Worm (Caenorhabditis elegans) whole organism, L2 larva: ENCODE measurements around the gene grd-12.
A peak's percentile ranks its signal among the peaks of the same experiment; 100 is the strongest.

Experiments used
- C34F6.9 ChIP-seq: fragments of 150-350 bp; optimal IDR thresholded peaks from 2 replicates; lab custom pipeline; 2014; ENCODE audit warnings: missing biosample characterization, missing genetic modification characterization
- F13H6.1 ChIP-seq: sonication (generic microtip); optimal IDR thresholded peaks from 2 replicates; lab custom pipeline; 2016; ENCODE audit warnings: missing genetic modification characterization, missing compliant biosample characterization
- R02D3.7 ChIP-seq: fragments of 150-350 bp; optimal IDR thresholded peaks from 2 replicates; lab custom pipeline; 2014; ENCODE audit warnings: missing biosample characterization, missing genetic modification characterization
- alr-1 ChIP-seq: fragments of 150-350 bp; optimal IDR thresholded peaks from 2 replicates; lab custom pipeline; 2014; ENCODE audit warnings: missing biosample characterization, missing genetic modification characterization
- aly-2 ChIP-seq: fragments of 150-350 bp; optimal IDR thresholded peaks from 2 replicates; lab custom pipeline; 2014; ENCODE audit warnings: missing biosample characterization, missing genetic modification characterization
- ama-1 ChIP-seq: fragments of 150-350 bp; optimal IDR thresholded peaks from 2 replicates; lab custom pipeline; 2018; ENCODE audit warnings: inconsistent platforms
- blmp-1 ChIP-seq: sonication (generic microtip); optimal IDR thresholded peaks from 2 replicates; lab custom pipeline; 2017; ENCODE audit warnings: missing genetic modification characterization, mild to moderate bottlenecking, missing compliant biosample characterization, antibody characterized with exemption, moderate library complexity; ENCODE audit not compliant: insufficient read depth
- ceh-16 ChIP-seq: fragments of 150-350 bp; optimal IDR thresholded peaks from 2 replicates; lab custom pipeline; 2014; ENCODE audit warnings: missing biosample characterization, missing genetic modification characterization
- crh-2 ChIP-seq: sonication (generic microtip); optimal IDR thresholded peaks from 2 replicates; lab custom pipeline; 2017; ENCODE audit warnings: missing biosample characterization, missing genetic modification characterization
- dmd-4 ChIP-seq: sonication (generic microtip); optimal IDR thresholded peaks from 2 replicates; lab custom pipeline; 2017; ENCODE audit warnings: missing biosample characterization, missing genetic modification characterization
- egl-27 ChIP-seq: sonication (generic microtip); optimal IDR thresholded peaks from 3 replicates; lab custom pipeline; 2017; ENCODE audit warnings: missing biosample characterization, missing genetic modification reagents, missing genetic modification characterization
- elt-1 ChIP-seq: fragments of 150-350 bp; optimal IDR thresholded peaks from 2 replicates; lab custom pipeline; 2014; ENCODE audit warnings: missing biosample characterization, missing genetic modification characterization
- elt-3 ChIP-seq: sonication (generic microtip); optimal IDR thresholded peaks from 2 replicates; lab custom pipeline; 2017; ENCODE audit warnings: missing biosample characterization, missing genetic modification characterization
- fos-1 ChIP-seq: fragments of 150-350 bp; optimal IDR thresholded peaks from 2 replicates; lab custom pipeline; 2014; ENCODE audit warnings: missing biosample characterization, missing genetic modification characterization
- gmeb-1 ChIP-seq: fragments of 150-350 bp; optimal IDR thresholded peaks from 2 replicates; lab custom pipeline; 2014; ENCODE audit warnings: missing biosample characterization, missing genetic modification characterization
- lin-11 ChIP-seq: fragments of 150-350 bp; sonication (generic microtip); optimal IDR thresholded peaks from 2 replicates; lab custom pipeline; 2014; ENCODE audit warnings: missing biosample characterization, missing genetic modification characterization, inconsistent platforms, mixed read lengths
- lin-13 ChIP-seq: fragments of 150-350 bp; optimal IDR thresholded peaks from 2 replicates; lab custom pipeline; 2014; ENCODE audit warnings: missing biosample characterization, missing genetic modification reagents, missing genetic modification characterization
- lin-39 ChIP-seq: fragments of 150-350 bp; optimal IDR thresholded peaks from 2 replicates; lab custom pipeline; 2014; ENCODE audit warnings: missing biosample characterization, missing genetic modification reagents, missing genetic modification characterization
- lsy-2 ChIP-seq, 2 experiments: fragments of 150-350 bp in 1 of 2; sonication (generic microtip) in 1 of 2; optimal IDR thresholded peaks; 2 replicates each; lab custom pipeline; 2014 to 2017; ENCODE audit warnings: missing biosample characterization in 2 of 2, missing genetic modification characterization in 2 of 2
- mab-5 ChIP-seq: fragments of 150-350 bp; optimal IDR thresholded peaks from 2 replicates; lab custom pipeline; 2014; ENCODE audit warnings: missing biosample characterization, missing genetic modification characterization
- mbf-1 ChIP-seq: sonication (generic microtip); optimal IDR thresholded peaks from 2 replicates; lab custom pipeline; 2017; ENCODE audit warnings: missing biosample characterization, missing genetic modification characterization
- mdl-1 ChIP-seq, 2 experiments: fragments of 150-350 bp in 1 of 2; sonication (generic microtip) in 1 of 2; optimal IDR thresholded peaks; 2 replicates each; lab custom pipeline; 2017; ENCODE audit warnings: missing biosample characterization in 2 of 2, missing genetic modification characterization in 2 of 2
- nhr-10 ChIP-seq: sonication (generic microtip); optimal IDR thresholded peaks from 2 replicates; lab custom pipeline; 2017; ENCODE audit warnings: missing biosample characterization, missing genetic modification characterization
- nhr-11 ChIP-seq: fragments of 150-350 bp; optimal IDR thresholded peaks from 2 replicates; lab custom pipeline; 2014; ENCODE audit warnings: missing biosample characterization, missing genetic modification characterization
- nhr-12 ChIP-seq: fragments of 150-350 bp; optimal IDR thresholded peaks from 2 replicates; lab custom pipeline; 2014; ENCODE audit warnings: missing biosample characterization, missing genetic modification characterization
- nhr-129 ChIP-seq: fragments of 150-350 bp; optimal IDR thresholded peaks from 2 replicates; lab custom pipeline; 2014; ENCODE audit warnings: missing biosample characterization, missing genetic modification characterization
- nhr-21 ChIP-seq: fragments of 150-350 bp; optimal IDR thresholded peaks from 2 replicates; lab custom pipeline; 2014; ENCODE audit warnings: missing biosample characterization, missing genetic modification characterization
- nhr-23 ChIP-seq: fragments of 150-350 bp; optimal IDR thresholded peaks from 2 replicates; lab custom pipeline; 2014; ENCODE audit warnings: missing biosample characterization, missing genetic modification reagents, missing genetic modification characterization
- nhr-237 ChIP-seq: fragments of 150-350 bp; optimal IDR thresholded peaks from 2 replicates; lab custom pipeline; 2014; ENCODE audit warnings: missing biosample characterization, missing genetic modification characterization
- nhr-25 ChIP-seq: fragments of 150-350 bp; sonication (generic microtip); optimal IDR thresholded peaks from 3 replicates; lab custom pipeline; 2014; ENCODE audit warnings: missing biosample characterization, missing genetic modification characterization
- nhr-6 ChIP-seq: fragments of 150-350 bp; optimal IDR thresholded peaks from 2 replicates; lab custom pipeline; 2014; ENCODE audit warnings: missing biosample characterization, missing genetic modification characterization
- nhr-77 ChIP-seq: fragments of 150-350 bp; optimal IDR thresholded peaks from 2 replicates; lab custom pipeline; 2014; ENCODE audit warnings: missing biosample characterization, missing genetic modification characterization
- peb-1 ChIP-seq: fragments of 150-350 bp; optimal IDR thresholded peaks from 2 replicates; lab custom pipeline; 2014; ENCODE audit warnings: missing biosample characterization, missing genetic modification characterization
- sem-4 ChIP-seq: fragments of 150-350 bp; optimal IDR thresholded peaks from 2 replicates; lab custom pipeline; 2014; ENCODE audit warnings: missing biosample characterization, missing genetic modification reagents, missing genetic modification characterization
- skn-1 ChIP-seq: sonication (generic microtip); optimal IDR thresholded peaks from 2 replicates; lab custom pipeline; 2017; ENCODE audit warnings: missing biosample characterization, missing genetic modification characterization
- sma-3 ChIP-seq: sonication (generic microtip); optimal IDR thresholded peaks from 2 replicates; lab custom pipeline; 2016; ENCODE audit warnings: missing genetic modification reagents, missing genetic modification characterization, missing compliant biosample characterization
- sma-9 ChIP-seq, 2 experiments: fragments of 150-350 bp in 1 of 2; sonication (generic microtip) in 1 of 2; optimal IDR thresholded peaks; 2 replicates each; lab custom pipeline; 2014 to 2016; ENCODE audit warnings: missing genetic modification characterization in 2 of 2, mild to moderate bottlenecking in 1 of 2, missing biosample characterization in 1 of 2, missing compliant biosample characterization in 1 of 2, missing genetic modification reagents in 1 of 2, moderate library complexity in 1 of 2
- snpc-4 ChIP-seq: fragments of 150-350 bp; optimal IDR thresholded peaks from 2 replicates; lab custom pipeline; 2014; ENCODE audit warnings: missing biosample characterization, missing genetic modification characterization
- unc-39 ChIP-seq: fragments of 150-350 bp; optimal IDR thresholded peaks from 2 replicates; lab custom pipeline; 2014; ENCODE audit warnings: missing biosample characterization, missing genetic modification characterization
- unc-55 ChIP-seq: fragments of 150-350 bp; sonication (generic microtip); optimal IDR thresholded peaks from 3 replicates; lab custom pipeline; 2014; ENCODE audit warnings: missing biosample characterization, missing genetic modification reagents, missing genetic modification characterization
- unc-62 ChIP-seq: fragments of 150-350 bp; optimal IDR thresholded peaks from 2 replicates; lab custom pipeline; 2014; ENCODE audit warnings: missing biosample characterization, missing genetic modification reagents, missing genetic modification characterization
- zag-1 ChIP-seq: fragments of 150-350 bp; optimal IDR thresholded peaks from 2 replicates; lab custom pipeline; 2014; ENCODE audit warnings: missing biosample characterization, missing genetic modification characterization
- ztf-1 ChIP-seq: fragments of 200-800 bp; sonication (Bioruptor generic); conservative IDR thresholded peaks from 2 replicates; pipeline ENCODE4 v1.3.6; 2022; ENCODE audit warnings: missing genetic modification characterization, missing compliant biosample characterization
- ztf-4 ChIP-seq: fragments of 150-350 bp; optimal IDR thresholded peaks from 2 replicates; lab custom pipeline; 2014; ENCODE audit warnings: missing biosample characterization, missing genetic modification characterization

Gene grd-12

ce11 chrV:14999485-15000023 is 21.2 kb downstream of the grd-12 start, which contains the start of gene T01C3.11:
T01C3.11 (plus strand) TSS chrV:14999535.
- TF ChIP-seq unc-55 (GFP tag; lab: Kevin White, UChicago) (no peak), C34F6.9 (tag; lab: Kevin White, UChicago) (no peak), nhr-237 (tag; lab: Kevin White, UChicago) (no peak), mdl-1 (tag; optimal IDR thresholded peaks at IDR 0.05; lab: Kevin White, UChicago) (no peak), fos-1 (no peak), crh-2 (no peak), unc-39 (no peak), ama-1 (no peak), R02D3.7 (tag; lab: Kevin White, UChicago) (no peak), dmd-4 (tag; lab: Kevin White, UChicago) (no peak), lsy-2 (tag; optimal IDR thresholded peaks at IDR 0.05; lab: Kevin White, UChicago) (no peak)

- TF ChIP-seq nhr-25 (tag; lab: Kevin White, UChicago): no peak
- TF ChIP-seq elt-1 (tag; lab: Kevin White, UChicago): no peak
- TF ChIP-seq egl-27 (tag; lab: Kevin White, UChicago): no peak
- no peak for TF ChIP-seq gmeb-1 (tag; lab: Kevin White, UChicago)
- no peak for TF ChIP-seq nhr-12
- TF ChIP-seq crh-2: no peak
- TF ChIP-seq unc-39: no peak
- TF ChIP-seq nhr-11: no peak
These were observed 21.9 kb downstream of the grd-12 start, which contains the start of gene rps-16 for ce11 chrV:15000055-15000704. rps-16 (minus strand) TSS chrV:15000541.

ce11 chrV:15001536-15001935 is 23.2 kb downstream of the grd-12 start:
- TF ChIP-seq egl-27 (tag; lab: Kevin White, UChicago): no peak

ce11 chrV:15002184-15002690 is 23.9 kb downstream of the grd-12 start, which contains the start of the genes fib-1 and mut-15:
fib-1 (minus strand) TSS chrV:15002223.
mut-15 (plus strand) TSS chrV:15002543.
- TF ChIP-seq skn-1 (tag; lab: Kevin White, UChicago): no peak
- peak in 1 of 2 experiments; percentile 33 for TF ChIP-seq mdl-1 (tag; optimal IDR thresholded peaks at IDR 0.05; lab: Kevin White, UChicago)
- TF ChIP-seq unc-55 (GFP tag; lab: Kevin White, UChicago): peak; percentile 93
- TF ChIP-seq egl-27 (tag; lab: Kevin White, UChicago): peak; percentile 77
- no peak for TF ChIP-seq lin-39 (tag; lab: Kevin White, UChicago)
- peak; percentile 68 for TF ChIP-seq R02D3.7 (tag; lab: Kevin White, UChicago)
- TF ChIP-seq nhr-12: no peak
- peak; percentile 96 for TF ChIP-seq nhr-129 (tag; lab: Kevin White, UChicago)
- TF ChIP-seq ztf-4: peak; percentile 70
- peak; percentile 86 for TF ChIP-seq lin-11 (tag; lab: Kevin White, UChicago)
- TF ChIP-seq lsy-2 (tag; optimal IDR thresholded peaks at IDR 0.05; lab: Kevin White, UChicago): peak; percentile 91 to 98
- no peak for TF ChIP-seq elt-1 (tag; lab: Kevin White, UChicago)
- peak; percentile 39 for TF ChIP-seq blmp-1 (tag; lab: Kevin White, UChicago)
- no peak for TF ChIP-seq unc-62 (GFP tag; lab: Kevin White, UChicago)
- peak; percentile 93 for TF ChIP-seq C34F6.9 (tag; lab: Kevin White, UChicago)
- TF ChIP-seq elt-3 (tag; lab: Kevin White, UChicago): no peak
- peak; percentile 93 for TF ChIP-seq sma-9 (GFP tag; optimal IDR thresholded peaks at IDR 0.05; lab: Kevin White, UChicago)
- no peak for TF ChIP-seq sma-9 (tag; optimal IDR thresholded peaks at IDR 0.05; lab: Kevin White, UChicago)
- no peak for TF ChIP-seq ztf-1 (GFP tag; lab: Robert Waterston, UW)
- no peak for TF ChIP-seq peb-1 (tag; lab: Kevin White, UChicago)
- TF ChIP-seq nhr-25 (tag; lab: Kevin White, UChicago): peak; percentile 91
- TF ChIP-seq sma-3 (GFP tag; lab: Kevin White, UChicago): peak; percentile 95
- no peak for TF ChIP-seq nhr-237 (tag; lab: Kevin White, UChicago)
- no peak for TF ChIP-seq ama-1
- peak; percentile 83 for TF ChIP-seq zag-1 (tag; lab: Kevin White, UChicago)
- peak; percentile 21 for TF ChIP-seq nhr-77 (tag; lab: Kevin White, UChicago)
- no peak for TF ChIP-seq nhr-10 (tag; lab: Kevin White, UChicago)
- no peak for TF ChIP-seq nhr-6
- peak; percentile 38 for TF ChIP-seq ceh-16 (tag; lab: Kevin White, UChicago)
- TF ChIP-seq nhr-23 (tag; lab: Kevin White, UChicago): no peak
- TF ChIP-seq sem-4: peak; percentile 82
- TF ChIP-seq nhr-21 (tag; lab: Kevin White, UChicago): peak; percentile 84
- no peak for TF ChIP-seq unc-39
- no peak for TF ChIP-seq alr-1
- peak; percentile 83 for TF ChIP-seq snpc-4 (tag; lab: Kevin White, UChicago)
- TF ChIP-seq mbf-1: no peak
- no peak for TF ChIP-seq aly-2
- peak; percentile 92 for TF ChIP-seq F13H6.1 (tag; lab: Kevin White, UChicago)
- TF ChIP-seq crh-2: peak; percentile 87
- TF ChIP-seq mab-5 (tag; lab: Kevin White, UChicago): peak; percentile 90
- peak; percentile 89 for TF ChIP-seq lin-13 (GFP tag; lab: Kevin White, UChicago)
